Worm (Caenorhabditis elegans) whole organism, late embryonic: ENCODE data around the gene F11A5.13.

Source experiments
- C08G9.2 ChIP-seq: sonication (generic microtip); optimal IDR thresholded peaks from 2 replicates; lab custom pipeline; 2016; ENCODE audit warnings: mild to moderate bottlenecking, missing genetic modification characterization, moderate library complexity, missing compliant biosample characterization
- C38D4.7 ChIP-seq: fragments of 200-800 bp; sonication (Bioruptor generic); optimal IDR thresholded peaks from 2 replicates; lab custom pipeline; 2018; ENCODE audit warnings: mild to moderate bottlenecking, missing genetic modification characterization, moderate library complexity, missing compliant biosample characterization
- K02D7.2 ChIP-seq: sonication (generic microtip); optimal IDR thresholded peaks from 2 replicates; lab custom pipeline; 2017; ENCODE audit warnings: mild to moderate bottlenecking, missing genetic modification characterization, missing compliant biosample characterization
- T23F11.4 ChIP-seq: fragments of 200-800 bp; sonication (Bioruptor generic); optimal IDR thresholded peaks from 2 replicates; lab custom pipeline; 2018; ENCODE audit warnings: mild to moderate bottlenecking, missing genetic modification characterization, missing compliant biosample characterization
- ahr-1 ChIP-seq: sonication (generic microtip); optimal IDR thresholded peaks from 2 replicates; lab custom pipeline; 2016; ENCODE audit warnings: missing genetic modification characterization, missing compliant biosample characterization
- ama-1 ChIP-seq: fragments of 150-350 bp; optimal IDR thresholded peaks from 2 replicates; lab custom pipeline; 2014
- ceh-14 ChIP-seq: sonication (generic microtip); optimal IDR thresholded peaks from 2 replicates; lab custom pipeline; 2016; ENCODE audit warnings: missing genotype, missing genetic modification characterization, missing compliant biosample characterization
- ceh-31 ChIP-seq: sonication (generic microtip); optimal IDR thresholded peaks from 2 replicates; lab custom pipeline; 2016; ENCODE audit warnings: missing genetic modification characterization, missing compliant biosample characterization
- ceh-34 ChIP-seq: sonication (generic microtip); optimal IDR thresholded peaks from 2 replicates; lab custom pipeline; 2016; ENCODE audit warnings: mild to moderate bottlenecking, missing genetic modification characterization, missing compliant biosample characterization
- ceh-45 ChIP-seq: fragments of 200-800 bp; sonication (Bioruptor generic); IDR thresholded peaks from 2 replicates; pipeline ENCODE4 v1.3.6; 2022; ENCODE audit warnings: missing genetic modification reagents, missing genetic modification characterization, missing compliant biosample characterization
- ceh-48 ChIP-seq: sonication (generic microtip); optimal IDR thresholded peaks from 2 replicates; lab custom pipeline; 2016; ENCODE audit warnings: missing genetic modification characterization, inconsistent platforms, missing compliant biosample characterization
- che-1 ChIP-seq: sonication (generic microtip); optimal IDR thresholded peaks from 2 replicates; lab custom pipeline; 2016; ENCODE audit warnings: mild to moderate bottlenecking, missing genetic modification characterization, missing compliant biosample characterization
- dve-1 ChIP-seq: sonication (generic microtip); optimal IDR thresholded peaks from 2 replicates; lab custom pipeline; 2017; ENCODE audit warnings: antibody characterized with exemption, mild to moderate bottlenecking, missing genetic modification characterization, missing compliant biosample characterization
- elt-2 ChIP-seq: sonication (generic microtip); optimal IDR thresholded peaks from 2 replicates; lab custom pipeline; 2016; ENCODE audit warnings: missing genetic modification reagents, missing genetic modification characterization, missing compliant biosample characterization
- elt-4 ChIP-seq: sonication (generic microtip); optimal IDR thresholded peaks from 2 replicates; lab custom pipeline; 2016; ENCODE audit warnings: missing genetic modification characterization, missing compliant biosample characterization
- ets-4 ChIP-seq: sonication (generic microtip); optimal IDR thresholded peaks from 2 replicates; lab custom pipeline; 2016; ENCODE audit warnings: missing genetic modification characterization, missing compliant biosample characterization
- hlh-15 ChIP-seq: sonication (generic microtip); optimal IDR thresholded peaks from 2 replicates; lab custom pipeline; 2016; ENCODE audit warnings: missing genetic modification characterization, missing compliant biosample characterization
- hlh-6 ChIP-seq: sonication (generic microtip); optimal IDR thresholded peaks from 2 replicates; lab custom pipeline; 2016; ENCODE audit warnings: missing genotype, missing genetic modification characterization, missing compliant biosample characterization
- hlh-8 ChIP-seq: sonication (generic microtip); optimal IDR thresholded peaks from 2 replicates; lab custom pipeline; 2016; ENCODE audit warnings: missing genotype, missing genetic modification characterization, missing compliant biosample characterization
- madf-2 ChIP-seq: sonication (generic microtip); optimal IDR thresholded peaks from 2 replicates; lab custom pipeline; 2017; ENCODE audit warnings: missing genetic modification characterization, missing compliant biosample characterization
- mec-3 ChIP-seq: sonication (generic microtip); optimal IDR thresholded peaks from 2 replicates; lab custom pipeline; 2016; ENCODE audit warnings: borderline replicate concordance, missing genetic modification characterization, missing compliant biosample characterization
- nhr-11 ChIP-seq: fragments of 150-350 bp; optimal IDR thresholded peaks from 2 replicates; lab custom pipeline; 2014; ENCODE audit warnings: missing biosample characterization, missing genetic modification characterization
- odd-2 ChIP-seq: sonication (generic microtip); optimal IDR thresholded peaks from 2 replicates; lab custom pipeline; 2017; ENCODE audit warnings: antibody characterized with exemption, mild to moderate bottlenecking, missing genetic modification characterization, missing compliant biosample characterization
- pag-3 ChIP-seq: sonication (generic microtip); optimal IDR thresholded peaks from 2 replicates; lab custom pipeline; 2016; ENCODE audit warnings: missing compliant biosample characterization, missing genetic modification characterization, borderline replicate concordance
- pax-1 ChIP-seq: fragments of 150-350 bp; optimal IDR thresholded peaks from 2 replicates; lab custom pipeline; 2014; ENCODE audit warnings: missing biosample characterization, missing genetic modification characterization
- pha-2 ChIP-seq: sonication (generic microtip); optimal IDR thresholded peaks from 2 replicates; lab custom pipeline; 2017; ENCODE audit warnings: mild to moderate bottlenecking, missing genetic modification characterization, missing compliant biosample characterization
- pha-4 ChIP-seq: fragments of 150-350 bp; optimal IDR thresholded peaks from 2 replicates; lab custom pipeline; 2018; ENCODE audit warnings: missing biosample characterization, missing genetic modification reagents, missing genetic modification characterization
- pros-1 ChIP-seq: fragments of 150-350 bp; optimal IDR thresholded peaks from 2 replicates; lab custom pipeline; 2014; ENCODE audit warnings: missing biosample characterization, missing genetic modification reagents, missing genetic modification characterization
- sdc-2 ChIP-seq: sonication (generic microtip); optimal IDR thresholded peaks from 2 replicates; lab custom pipeline; 2016; ENCODE audit warnings: missing genotype, missing genetic modification characterization, missing compliant biosample characterization
- sox-2 ChIP-seq: fragments of 200-800 bp; sonication (Bioruptor generic); IDR thresholded peaks from 2 replicates; pipeline ENCODE4 v1.3.6; 2022; ENCODE audit warnings: missing genetic modification reagents, missing genetic modification characterization, missing compliant biosample characterization
- tbx-2 ChIP-seq: sonication (generic microtip); optimal IDR thresholded peaks from 2 replicates; lab custom pipeline; 2016; ENCODE audit warnings: missing genetic modification characterization, missing compliant biosample characterization
- tbx-7 ChIP-seq: sonication (generic microtip); optimal IDR thresholded peaks from 2 replicates; lab custom pipeline; 2016; ENCODE audit warnings: missing genotype, missing genetic modification characterization, missing compliant biosample characterization
- ttx-3 ChIP-seq: sonication (generic microtip); optimal IDR thresholded peaks from 2 replicates; lab custom pipeline; 2016; ENCODE audit warnings: missing genetic modification reagents, missing genetic modification characterization, missing compliant biosample characterization
- unc-3 ChIP-seq, 2 experiments: fragments of 200-800 bp in 1 of 2; sonication (Bioruptor generic) in 1 of 2; sonication (generic microtip) in 1 of 2; conservative IDR thresholded peaks in 1 of 2; optimal IDR thresholded peaks in 1 of 2; 2 replicates each; pipeline versions ENCODE4 v1.3.6 to Lab custom; 2016 to 2022; ENCODE audit warnings: missing compliant biosample characterization in 2 of 2, missing genetic modification characterization in 2 of 2, missing genetic modification reagents in 1 of 2
- unc-42 ChIP-seq: sonication (generic microtip); optimal IDR thresholded peaks from 2 replicates; lab custom pipeline; 2016; ENCODE audit warnings: missing genotype, missing genetic modification characterization, missing compliant biosample characterization
- unc-55 ChIP-seq: sonication (generic microtip); optimal IDR thresholded peaks from 2 replicates; lab custom pipeline; 2017; ENCODE audit warnings: missing biosample characterization, missing genetic modification reagents, missing genetic modification characterization
- zip-5 ChIP-seq: sonication (generic microtip); optimal IDR thresholded peaks from 2 replicates; lab custom pipeline; 2016; ENCODE audit warnings: missing genetic modification characterization, missing compliant biosample characterization

F11A5.13 gene

ce11 chrV:16229439-16229838, 3.0 kb upstream of the F11A5.13 start:
- TF ChIP-seq ceh-34 (tag; lab: Kevin White, UChicago): no peak
- TF ChIP-seq ets-4 (tag; lab: Kevin White, UChicago): no peak
- TF ChIP-seq pax-1 (tag; lab: Kevin White, UChicago): no peak
- no peak for TF ChIP-seq madf-2
- no peak for TF ChIP-seq dve-1 (tag; lab: Kevin White, UChicago)
- TF ChIP-seq ceh-31 (tag; lab: Kevin White, UChicago): no peak
- no peak for TF ChIP-seq hlh-15 (tag; lab: Kevin White, UChicago)
- no peak for TF ChIP-seq K02D7.2

ce11 chrV:16225524-16226116, 861 bp downstream of the F11A5.13 start:
- TF ChIP-seq elt-2 (no peak), T23F11.4 (GFP tag; lab: Kevin White, UChicago) (no peak), ceh-48 (no peak), tbx-7 (tag; lab: Kevin White, UChicago) (no peak), elt-4 (no peak), ceh-45 (GFP tag; lab: Robert Waterston, UW) (no peak), mec-3 (no peak), ahr-1 (tag; lab: Kevin White, UChicago) (no peak), unc-55 (no peak), dve-1 (tag; lab: Kevin White, UChicago) (no peak), odd-2 (tag; lab: Kevin White, UChicago) (no peak), unc-42 (no peak), ceh-31 (tag; lab: Kevin White, UChicago) (no peak), pag-3 (no peak), hlh-8 (tag; lab: Kevin White, UChicago) (no peak), C38D4.7 (no peak), tbx-2 (tag; lab: Kevin White, UChicago) (no peak)

ce11 chrV:16224027-16224426, 2.5 kb downstream of the F11A5.13 start, which contains the start of gene stdh-2:
Gene stdh-2, plus strand, starts transcription at chrV:16224327.
- TF ChIP-seq odd-2 (tag; lab: Kevin White, UChicago) (no peak), pha-2 (no peak), unc-42 (no peak), hlh-6 (tag; lab: Kevin White, UChicago) (no peak), ceh-14 (tag; lab: Kevin White, UChicago) (no peak), zip-5 (tag; lab: Kevin White, UChicago) (no peak), unc-3 (GFP tag; conservative IDR thresholded peaks at IDR 0.05; lab: Robert Waterston, UW) (no peak), unc-3 (tag; optimal IDR thresholded peaks at IDR 0.05; lab: Kevin White, UChicago) (no peak), ceh-45 (GFP tag; lab: Robert Waterston, UW) (no peak), hlh-8 (tag; lab: Kevin White, UChicago) (no peak), pha-4 (tag; lab: Kevin White, UChicago) (no peak), sdc-2 (no peak), pros-1 (tag; lab: Kevin White, UChicago) (no peak), ttx-3 (tag; lab: Kevin White, UChicago) (no peak), K02D7.2 (no peak), ama-1 (lab: Kevin White, UChicago) (no peak), ets-4 (tag; lab: Kevin White, UChicago) (no peak)

ce11 chrV:16220020-16220419, 6.5 kb downstream of the F11A5.13 start:
- TF ChIP-seq T23F11.4 (GFP tag; lab: Kevin White, UChicago): no peak
- TF ChIP-seq ceh-31 (tag; lab: Kevin White, UChicago): no peak
- no peak for TF ChIP-seq K02D7.2
- TF ChIP-seq C08G9.2 (tag; lab: Kevin White, UChicago): no peak
- TF ChIP-seq ceh-14 (tag; lab: Kevin White, UChicago): no peak
- TF ChIP-seq sox-2 (GFP tag; lab: Robert Waterston, UW): no peak
- TF ChIP-seq dve-1 (tag; lab: Kevin White, UChicago): no peak
- TF ChIP-seq che-1 (tag; lab: Kevin White, UChicago): no peak
- no peak for TF ChIP-seq nhr-11 (tag; lab: Kevin White, UChicago)
